Worm (Caenorhabditis elegans): ENCODE data around the gene C09E8.1.

DNA sequence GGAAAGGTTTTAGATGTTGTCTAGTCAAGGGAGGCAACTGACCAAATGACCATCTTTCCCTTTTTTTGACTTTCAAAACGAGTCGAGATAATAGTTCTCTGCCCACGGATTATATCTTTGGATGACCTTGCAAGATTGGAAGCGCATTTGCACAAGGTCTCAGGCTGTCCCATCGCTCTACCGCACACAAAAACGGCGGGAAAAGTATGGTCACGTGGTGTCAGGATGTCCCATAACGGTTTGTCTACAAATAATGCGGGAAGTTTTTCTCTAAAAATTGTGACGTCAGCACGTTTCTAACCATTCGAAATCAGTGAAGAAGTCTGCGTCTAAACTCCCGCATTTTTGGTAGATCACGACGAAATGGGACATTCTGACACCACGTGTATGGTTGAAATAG, 52.1 kb downstream of the C09E8.1 start, which contains the start of gene W04H10.6:
- no peak for TF ChIP-seq him-1 (tag; optimal IDR thresholded peaks at IDR 0.05)
- no peak for TF ChIP-seq dao-5 (tag; optimal IDR thresholded peaks at IDR 0.05)
- no peak for TF ChIP-seq W03F9.2 (tag; optimal IDR thresholded peaks at IDR 0.05)
